Worm (Caenorhabditis elegans) whole organism, late embryonic: Measurements from ENCODE around the gene mec-18.

Experiments used
- C38D4.7 ChIP-seq: fragments of 200-800 bp; sonication (Bioruptor generic); optimal IDR thresholded peaks from 2 replicates; lab custom pipeline; 2018; ENCODE audit warnings: mild to moderate bottlenecking, missing genetic modification characterization, moderate library complexity, missing compliant biosample characterization
- ahr-1 ChIP-seq: sonication (generic microtip); optimal IDR thresholded peaks from 2 replicates; lab custom pipeline; 2016; ENCODE audit warnings: missing genetic modification characterization, missing compliant biosample characterization
- ama-1 ChIP-seq: fragments of 150-350 bp; optimal IDR thresholded peaks from 2 replicates; lab custom pipeline; 2014
- ceh-30 ChIP-seq: fragments of 150-350 bp; optimal IDR thresholded peaks from 2 replicates; lab custom pipeline; 2014; ENCODE audit warnings: missing biosample characterization, missing genetic modification characterization
- nhr-11 ChIP-seq: fragments of 150-350 bp; optimal IDR thresholded peaks from 2 replicates; lab custom pipeline; 2014; ENCODE audit warnings: missing biosample characterization, missing genetic modification characterization
- pha-4 ChIP-seq: fragments of 150-350 bp; optimal IDR thresholded peaks from 2 replicates; lab custom pipeline; 2018; ENCODE audit warnings: missing biosample characterization, missing genetic modification reagents, missing genetic modification characterization

- TF ChIP-seq ceh-30 (tag; lab: Kevin White, UChicago) (no peak), ahr-1 (tag; lab: Kevin White, UChicago) (no peak), pha-4 (tag; lab: Kevin White, UChicago) (no peak), C38D4.7 (GFP tag; lab: Kevin White, UChicago) (no peak), nhr-11 (tag; lab: Kevin White, UChicago) (no peak), ama-1 (lab: Kevin White, UChicago) (no peak)
Measured at ce11 chrX:4274116-4274515, at the start of gene mec-18.
